Worm (Caenorhabditis elegans): Measurements from ENCODE around the gene tag-307.

tag-307 gene

DNA sequence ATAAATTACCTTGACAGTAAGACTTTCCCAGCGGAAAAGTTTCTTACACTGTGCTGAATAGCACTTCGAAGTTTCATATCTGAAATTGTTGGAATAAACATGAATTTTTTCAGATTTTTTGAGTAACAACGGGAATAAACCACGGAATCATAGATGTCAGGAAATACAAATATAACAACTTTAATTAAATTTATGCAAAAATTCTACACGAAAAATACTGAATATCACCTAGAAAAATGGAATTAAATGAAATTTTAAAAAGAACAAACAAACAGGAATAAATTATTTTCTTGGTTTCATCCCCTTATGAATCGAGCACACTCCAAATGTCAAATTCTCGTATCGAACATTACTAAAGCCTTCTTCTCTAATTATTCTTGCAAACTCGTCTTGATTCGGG, at the start of gene tag-307:
tag-307 (minus strand) TSS at position 101 of the 400 bp plus-strand sequence.
- TF ChIP-seq ceh-8 (GFP tag; optimal IDR thresholded peaks at IDR 0.05) = no peak
- no peak for TF ChIP-seq skn-1 (tag; optimal IDR thresholded peaks at IDR 0.05)
- TF ChIP-seq hlh-17 (GFP tag; optimal IDR thresholded peaks at IDR 0.05; ENCODE audit: borderline replicate concordance) = no peak

- TF ChIP-seq elt-2 (tag; optimal IDR thresholded peaks at IDR 0.05) (no peak), blmp-1 (tag; optimal IDR thresholded peaks at IDR 0.05) (no peak), tbx-2 (tag; optimal IDR thresholded peaks at IDR 0.05) (no peak), nhr-28 (tag; optimal IDR thresholded peaks at IDR 0.05) (no peak), nhr-11 (tag; optimal IDR thresholded peaks at IDR 0.05) (no peak), nhr-84 (tag; optimal IDR thresholded peaks at IDR 0.05) (no peak), efl-3 (GFP tag; optimal IDR thresholded peaks at IDR 0.05) (no peak), nhr-71 (tag; optimal IDR thresholded peaks at IDR 0.05) (no peak), ets-5 (GFP tag; IDR thresholded peaks at IDR 0.05) (no peak), pqm-1 (tag; optimal IDR thresholded peaks at IDR 0.05) (no peak), C34B4.2 (tag; optimal IDR thresholded peaks at IDR 0.05) (no peak), lin-35 (GFP tag; optimal IDR thresholded peaks at IDR 0.05) (no peak)
Measured at ce11 chrIII:7903427-7903826, 46.4 kb upstream of the tag-307 start.

- TF ChIP-seq dsc-1 (tag; optimal IDR thresholded peaks at IDR 0.05) (no peak), lin-14 (GFP tag; optimal IDR thresholded peaks at IDR 0.05) (peak; percentile 17), pqm-1 (tag; optimal IDR thresholded peaks at IDR 0.05) (no peak), grh-1 (GFP tag; IDR thresholded peaks at IDR 0.05) (no peak), efl-1 (optimal IDR thresholded peaks at IDR 0.05) (no peak), efl-1 (GFP tag; optimal IDR thresholded peaks at IDR 0.05 in 1 of 2) (peak in 1 of 2 experiments; percentile 87), sup-37 (GFP tag; optimal IDR thresholded peaks at IDR 0.05) (no peak), ceh-88 (GFP tag; IDR thresholded peaks at IDR 0.05) (no peak), pax-3 (tag; optimal IDR thresholded peaks at IDR 0.05) (no peak), nhr-84 (tag; optimal IDR thresholded peaks at IDR 0.05) (no peak), nhr-77 (tag; optimal IDR thresholded peaks at IDR 0.05) (no peak), rnt-1 (tag; optimal IDR thresholded peaks at IDR 0.05) (no peak), snu-23 (GFP tag; optimal IDR thresholded peaks at IDR 0.05) (peak; percentile 18), nhr-76 (tag; optimal IDR thresholded peaks at IDR 0.05) (no peak), irx-1 (tag; optimal IDR thresholded peaks at IDR 0.05) (no peak), sptf-1 (tag; optimal IDR thresholded peaks at IDR 0.05) (no peak), mdl-1 (tag; optimal IDR thresholded peaks at IDR 0.05) (no peak), nhr-11 (tag; optimal IDR thresholded peaks at IDR 0.05) (no peak), sox-4 (tag; optimal IDR thresholded peaks at IDR 0.05) (no peak), aly-2 (tag; optimal IDR thresholded peaks at IDR 0.05) (no peak), nhr-47 (tag; optimal IDR thresholded peaks at IDR 0.05) (no peak), nhr-71 (tag; optimal IDR thresholded peaks at IDR 0.05) (no peak), ceh-63 (GFP tag; optimal IDR thresholded peaks at IDR 0.05) (no peak), lin-13 (GFP tag; optimal IDR thresholded peaks at IDR 0.05) (no peak), skn-1 (tag; optimal IDR thresholded peaks at IDR 0.05) (no peak), elt-2 (tag; optimal IDR thresholded peaks at IDR 0.05) (no peak), mef-2 (tag; optimal IDR thresholded peaks at IDR 0.05) (no peak), lsy-2 (tag; optimal IDR thresholded peaks at IDR 0.05) (no peak), unc-98 (GFP tag; IDR thresholded peaks at IDR 0.05) (no peak), egl-13 (tag; optimal IDR thresholded peaks at IDR 0.05) (no peak), fkh-4 (tag; optimal IDR thresholded peaks at IDR 0.05; ENCODE audit: borderline replicate concordance) (no peak), blmp-1 (tag; optimal IDR thresholded peaks at IDR 0.05) (peak; percentile 23), C16A3.4 (tag; optimal IDR thresholded peaks at IDR 0.05) (no peak), egl-27 (tag; optimal IDR thresholded peaks at IDR 0.05) (no peak), unc-62 (GFP tag; optimal IDR thresholded peaks at IDR 0.05) (no peak), lin-35 (GFP tag; optimal IDR thresholded peaks at IDR 0.05) (peak in 1 of 2 experiments; percentile 10), pag-3 (tag; optimal IDR thresholded peaks at IDR 0.05; ENCODE audit: borderline replicate concordance, insufficient read depth) (no peak), mab-9 (GFP tag; IDR thresholded peaks at IDR 0.05) (no peak), nhr-20 (tag; optimal IDR thresholded peaks at IDR 0.05) (no peak), C04F5.9 (tag; optimal IDR thresholded peaks at IDR 0.05) (no peak)
Measured at ce11 chrIII:7900733-7901132, 43.7 kb upstream of the tag-307 start, which contains the start of gene best-24. best-24 (plus strand) TSS chrIII:7901033.
